Worm (Caenorhabditis elegans): ENCODE measurements around the gene Y53C12A.10.
A peak's percentile ranks its signal among the peaks of the same experiment; 100 is the strongest.

Y53C12A.10 gene

ce11 chrII:9746069-9746468 is 41.4 kb upstream of the Y53C12A.10 start, which contains the start of the genes Y53C12B.1 and nos-3 (continued):
- TF ChIP-seq athp-1 (tag; optimal IDR thresholded peaks at IDR 0.05), result no peak
- no peak for TF ChIP-seq ztf-3 (GFP tag; optimal IDR thresholded peaks at IDR 0.05)
- no peak for TF ChIP-seq hsf-1 (GFP tag; IDR thresholded peaks at IDR 0.05)
- no peak for TF ChIP-seq egrh-3 (GFP tag; IDR thresholded peaks at IDR 0.05)
- TF ChIP-seq pbrm-1 (GFP tag; IDR thresholded peaks at IDR 0.05), result peak; percentile 66
- no peak for TF ChIP-seq Y53G8AR.9 (GFP tag; conservative IDR thresholded peaks at IDR 0.05)
- peak; percentile 59; the same call in 1 of the 2 replicates for TF ChIP-seq dox-1 (GFP tag; IDR thresholded peaks at IDR 0.05)
- TF ChIP-seq nhr-27 (tag; optimal IDR thresholded peaks at IDR 0.05), result no peak
- TF ChIP-seq sea-2 (GFP tag; IDR thresholded peaks at IDR 0.05), result no peak
- TF ChIP-seq unc-62 (GFP tag; optimal IDR thresholded peaks at IDR 0.05), result no peak
- TF ChIP-seq fkh-3 (tag; optimal IDR thresholded peaks at IDR 0.05), result no peak
- TF ChIP-seq F23B12.7 (tag; optimal IDR thresholded peaks at IDR 0.05; ENCODE audit: insufficient read depth), result peak; percentile 25
- no peak for TF ChIP-seq T07F8.4 (tag; optimal IDR thresholded peaks at IDR 0.05)
- TF ChIP-seq D2030.7 (GFP tag; IDR thresholded peaks at IDR 0.05), result peak; percentile 57; the same call in 1 of the 2 replicates
- no peak for TF ChIP-seq cebp-2 (GFP tag; IDR thresholded peaks at IDR 0.05)
- no peak for TF ChIP-seq repo-1 (tag; optimal IDR thresholded peaks at IDR 0.05)
- peak; percentile 62 for TF ChIP-seq F49E8.2 (tag; optimal IDR thresholded peaks at IDR 0.05; ENCODE audit: insufficient read depth)
- no peak for TF ChIP-seq nhr-90 (tag; optimal IDR thresholded peaks at IDR 0.05)
- peak; percentile 96 for TF ChIP-seq F33H1.4 (GFP tag; IDR thresholded peaks at IDR 0.05)
- peak; percentile 19 for TF ChIP-seq K12H6.12 (tag; optimal IDR thresholded peaks at IDR 0.05)
- TF ChIP-seq cebp-1 (GFP tag; IDR thresholded peaks at IDR 0.05), result no peak
- peak; percentile 39 for TF ChIP-seq cebp-1 (tag; optimal IDR thresholded peaks at IDR 0.05)
- no peak for TF ChIP-seq Y95B8A.8 (GFP tag; IDR thresholded peaks at IDR 0.05)
- no peak for TF ChIP-seq hlh-12 (tag; optimal IDR thresholded peaks at IDR 0.05)
- no peak for TF ChIP-seq rec-8 (tag; optimal IDR thresholded peaks at IDR 0.05)
- TF ChIP-seq B0261.1 (tag; optimal IDR thresholded peaks at IDR 0.05), result no peak
- peak; percentile 56 for TF ChIP-seq mcd-1 (GFP tag; IDR thresholded peaks at IDR 0.05)
- TF ChIP-seq attf-3 (GFP tag; conservative IDR thresholded peaks at IDR 0.05), result no peak; the same call in 1 of the 2 replicates
- TF ChIP-seq aptf-2 (GFP tag; conservative IDR thresholded peaks at IDR 0.05), result no peak
- no peak for TF ChIP-seq ceh-58 (GFP tag; IDR thresholded peaks at IDR 0.05)
- peak; percentile 59 for TF ChIP-seq rcor-1 (GFP tag; IDR thresholded peaks at IDR 0.05)
- TF ChIP-seq zfh-2 (GFP tag; conservative IDR thresholded peaks at IDR 0.05), result no peak
- TF ChIP-seq efl-1 (GFP tag; optimal IDR thresholded peaks at IDR 0.05), result peak; percentile 17
- TF ChIP-seq snpc-4 (GFP tag; optimal IDR thresholded peaks at IDR 0.05), result peak; percentile 7
- peak in 3 of 4 experiments; percentile 26 to 72 (median 49) for TF ChIP-seq snpc-4 (tag; optimal IDR thresholded peaks at IDR 0.05)
- no peak for TF ChIP-seq ama-1 (optimal IDR thresholded peaks at IDR 0.05)
- TF ChIP-seq ama-1 (GFP tag; optimal IDR thresholded peaks at IDR 0.05), result no peak
- TF ChIP-seq atf-7 (tag; optimal IDR thresholded peaks at IDR 0.05), result no peak
- TF ChIP-seq tbp1 (GFP tag; optimal IDR thresholded peaks at IDR 0.05), result peak; percentile 46
- TF ChIP-seq ZK185.1 (tag; optimal IDR thresholded peaks at IDR 0.05; ENCODE audit: poor library complexity, severe bottlenecking), result peak; percentile 46
- TF ChIP-seq nhr-179 (tag; optimal IDR thresholded peaks at IDR 0.05), result no peak
- peak in 2 of 3 experiments; percentile 2 to 51 for TF ChIP-seq lin-35 (GFP tag; optimal IDR thresholded peaks at IDR 0.05)
- TF ChIP-seq madf-10 (tag; optimal IDR thresholded peaks at IDR 0.05), result no peak
- TF ChIP-seq unc-130 (GFP tag; optimal IDR thresholded peaks at IDR 0.05), result no peak

Data from whole organism, young adult.